Fruit fly (Drosophila melanogaster): ENCODE measurements around the gene CG46310.
A peak's percentile ranks its signal among the peaks of the same experiment; 100 is the strongest.

Gene CG46310

dm6 chr3R:23148433-23148832 is 25.2 kb upstream of the CG46310 start (continued):
- TF ChIP-seq CG11294 (GFP tag; IDR thresholded peaks at IDR 0.05) (no peak), esn (GFP tag; optimal IDR thresholded peaks at IDR 0.05) (peak; percentile 72), CG8119 (GFP tag; IDR thresholded peaks at IDR 0.05) (no peak), CG32006 (GFP tag; optimal IDR thresholded peaks at IDR 0.05) (peak; percentile 39), CG10669 (GFP tag; optimal IDR thresholded peaks at IDR 0.05) (peak; percentile 56), Sox15 (GFP tag; optimal IDR thresholded peaks at IDR 0.05) (peak; percentile 58), CG15336 (GFP tag; IDR thresholded peaks at IDR 0.05) (no peak), Eip93F (GFP tag; optimal IDR thresholded peaks at IDR 0.05) (no peak), CG34406 (GFP tag; optimal IDR thresholded peaks at IDR 0.05) (peak; percentile 48), topi (GFP tag; optimal IDR thresholded peaks at IDR 0.05) (peak; percentile 73), spab (GFP tag; optimal IDR thresholded peaks at IDR 0.05) (no peak), ss (GFP tag; optimal IDR thresholded peaks at IDR 0.05) (peak in 1 of 2 experiments; percentile 97), CG10631 (GFP tag; optimal IDR thresholded peaks at IDR 0.05) (no peak), salr (GFP tag; optimal IDR thresholded peaks at IDR 0.05) (no peak), OdsH (GFP tag; optimal IDR thresholded peaks at IDR 0.05) (peak; percentile 54), eg (GFP tag; IDR thresholded peaks at IDR 0.05) (no peak), dac (GFP tag; optimal IDR thresholded peaks at IDR 0.05) (no peak), CG3919 (GFP tag; optimal IDR thresholded peaks at IDR 0.05) (peak; percentile 53), CG1621 (tag; optimal IDR thresholded peaks at IDR 0.05) (peak; percentile 9)

dm6 chr3R:23149021-23149571 is 24.6 kb upstream of the CG46310 start:
- TF ChIP-seq spab (GFP tag; optimal IDR thresholded peaks at IDR 0.05) (peak; percentile 90), CG10631 (GFP tag; optimal IDR thresholded peaks at IDR 0.05) (peak; percentile 91), lz (GFP tag; optimal IDR thresholded peaks at IDR 0.05) (peak; percentile 59), esn (GFP tag; optimal IDR thresholded peaks at IDR 0.05) (peak; percentile 85), pdm3 (GFP tag; optimal IDR thresholded peaks at IDR 0.05) (no peak), cyc (GFP tag; optimal IDR thresholded peaks at IDR 0.05) (peak; percentile 56), CG31627 (GFP tag; optimal IDR thresholded peaks at IDR 0.05) (peak; percentile 36), Smox (GFP tag; optimal IDR thresholded peaks at IDR 0.05) (no peak), Blimp-1 (GFP tag; optimal IDR thresholded peaks at IDR 0.05) (peak; percentile 71), Met (GFP tag; optimal IDR thresholded peaks at IDR 0.05) (peak; percentile 78), Eip75B (GFP tag; optimal IDR thresholded peaks at IDR 0.05) (peak; percentile 57), CG6163 (GFP tag; IDR thresholded peaks at IDR 0.05) (peak; percentile 79), acj6 (GFP tag; optimal IDR thresholded peaks at IDR 0.05) (peak; percentile 83), CG8632 (GFP tag; optimal IDR thresholded peaks at IDR 0.05) (peak; percentile 90), salr (GFP tag; optimal IDR thresholded peaks at IDR 0.05) (peak; percentile 52 to 77), CG3919 (GFP tag; optimal IDR thresholded peaks at IDR 0.05) (peak; percentile 81), CG6854 (GFP tag; optimal IDR thresholded peaks at IDR 0.05) (peak; percentile 77), fd85E (GFP tag; optimal IDR thresholded peaks at IDR 0.05) (peak; percentile 39), topi (GFP tag; optimal IDR thresholded peaks at IDR 0.05) (peak; percentile 73), achi (GFP tag; optimal IDR thresholded peaks at IDR 0.05) (peak; percentile 86), CG11902 (GFP tag; optimal IDR thresholded peaks at IDR 0.05) (peak; percentile 72), Eip93F (GFP tag; optimal IDR thresholded peaks at IDR 0.05) (peak; percentile 18), CG6276 (GFP tag; optimal IDR thresholded peaks at IDR 0.05) (peak; percentile 17), CG9139 (GFP tag; optimal IDR thresholded peaks at IDR 0.05) (peak; percentile 87), Hr4 (GFP tag; optimal IDR thresholded peaks at IDR 0.05) (peak; percentile 10), fkh (GFP tag; optimal IDR thresholded peaks at IDR 0.05) (no peak), fd59A (GFP tag; optimal IDR thresholded peaks at IDR 0.05) (peak; percentile 80), Sox14 (GFP tag; optimal IDR thresholded peaks at IDR 0.05) (peak; percentile 47), net (GFP tag; optimal IDR thresholded peaks at IDR 0.05) (peak; percentile 69), Hr39 (GFP tag; optimal IDR thresholded peaks at IDR 0.05) (no peak), CG7368 (GFP tag; optimal IDR thresholded peaks at IDR 0.05) (peak; percentile 27), svp (GFP tag) (peak; percentile 91), Sox15 (GFP tag; optimal IDR thresholded peaks at IDR 0.05) (peak; percentile 48), CG15336 (GFP tag; IDR thresholded peaks at IDR 0.05) (peak; percentile 66), Sox102F (GFP tag; optimal IDR thresholded peaks at IDR 0.05) (peak; percentile 77), ss (GFP tag; optimal IDR thresholded peaks at IDR 0.05) (peak; percentile 76 to 90), CG32006 (GFP tag; optimal IDR thresholded peaks at IDR 0.05) (peak; percentile 52), Gug (GFP tag; IDR thresholded peaks at IDR 0.05) (peak; percentile 32; the same call in 1 of the 2 replicates), CG10669 (GFP tag; optimal IDR thresholded peaks at IDR 0.05) (peak; percentile 87), dsx (GFP tag; optimal IDR thresholded peaks at IDR 0.05; ENCODE audit: poor library complexity, severe bottlenecking) (peak; percentile 65), CG8119 (GFP tag; IDR thresholded peaks at IDR 0.05) (peak; percentile 84)
